Fruit fly (Drosophila melanogaster): ENCODE measurements around the gene pum.

Gene pum

dm6 chr3R:9214235-9214634 is 23.2 kb downstream of the pum start (continued):
- TF ChIP-seq Bteb2 (GFP tag; optimal IDR thresholded peaks at IDR 0.05) (no peak), CG10959 (GFP tag; IDR thresholded peaks at IDR 0.05) (no peak), sisA (GFP tag; IDR thresholded peaks at IDR 0.05) (no peak), tin (GFP tag; optimal IDR thresholded peaks at IDR 0.05) (no peak), CG4282 (GFP tag; optimal IDR thresholded peaks at IDR 0.05) (no peak), maf-S (GFP tag; optimal IDR thresholded peaks at IDR 0.05) (no peak), Nf-YC (tag; optimal IDR thresholded peaks at IDR 0.05) (no peak), HLH4C (GFP tag; IDR thresholded peaks at IDR 0.05; ENCODE audit: partially characterized antibody) (no peak), CG18599 (GFP tag; optimal IDR thresholded peaks at IDR 0.05) (no peak), CG4617 (GFP tag; optimal IDR thresholded peaks at IDR 0.05; ENCODE audit: borderline replicate concordance) (no peak), CG18764 (GFP tag; optimal IDR thresholded peaks at IDR 0.05) (no peak), sob (GFP tag; IDR thresholded peaks at IDR 0.05) (no peak), disco-r (GFP tag; optimal IDR thresholded peaks at IDR 0.05) (no peak), CG18262 (tag; optimal IDR thresholded peaks at IDR 0.05) (no peak), yki (optimal IDR thresholded peaks at IDR 0.05) (peak; percentile 20), Abd-B (GFP tag; optimal IDR thresholded peaks at IDR 0.05) (peak; percentile 42), pros (GFP tag; optimal IDR thresholded peaks at IDR 0.05) (no peak), CG9932 (GFP tag; IDR thresholded peaks at IDR 0.05) (no peak), Dref (GFP tag; IDR thresholded peaks at IDR 0.05) (no peak), NfI (GFP tag; optimal IDR thresholded peaks at IDR 0.05) (no peak), Opbp (GFP tag; IDR thresholded peaks at IDR 0.05; ENCODE audit: partially characterized antibody) (no peak; the same call in 2 of the 3 replicates), Sry-β (GFP tag; optimal IDR thresholded peaks at IDR 0.05) (no peak), CG34422 (GFP tag; IDR thresholded peaks at IDR 0.05) (no peak), CG14710 (tag; optimal IDR thresholded peaks at IDR 0.05) (peak; percentile 5), Pdp1 (GFP tag; optimal IDR thresholded peaks at IDR 0.05) (no peak), CG8359 (GFP tag; optimal IDR thresholded peaks at IDR 0.05; ENCODE audit: borderline replicate concordance) (no peak), CHES-1-like (GFP tag; optimal IDR thresholded peaks at IDR 0.05) (no peak), wor (GFP tag; IDR thresholded peaks at IDR 0.05) (no peak), CG5245 (GFP tag; optimal IDR thresholded peaks at IDR 0.05) (no peak), psq (GFP tag; optimal IDR thresholded peaks at IDR 0.05) (no peak), Fer3 (tag; optimal IDR thresholded peaks at IDR 0.05) (no peak), CG34224 (GFP tag; IDR thresholded peaks at IDR 0.05; ENCODE audit: partially characterized antibody) (no peak), CG3995 (GFP tag; optimal IDR thresholded peaks at IDR 0.05) (no peak), Ptx1 (GFP tag; IDR thresholded peaks at IDR 0.05) (no peak), amos (GFP tag; IDR thresholded peaks at IDR 0.05; ENCODE audit: partially characterized antibody) (peak; percentile 52; the same call in 1 of the 2 replicates), CG12236 (GFP tag; optimal IDR thresholded peaks at IDR 0.05) (no peak), hbn (GFP tag; IDR thresholded peaks at IDR 0.05; ENCODE audit: partially characterized antibody) (no peak), CG7271 (tag; optimal IDR thresholded peaks at IDR 0.05) (no peak), scrt (GFP tag; optimal IDR thresholded peaks at IDR 0.05) (no peak), Antp (GFP tag; optimal IDR thresholded peaks at IDR 0.05) (no peak), TFAM (GFP tag; optimal IDR thresholded peaks at IDR 0.05) (no peak), CG9817 (tag; optimal IDR thresholded peaks at IDR 0.05) (no peak), CG17829 (tag; optimal IDR thresholded peaks at IDR 0.05) (peak; percentile 16), Hand (GFP tag; optimal IDR thresholded peaks at IDR 0.05) (no peak), sd (tag; optimal IDR thresholded peaks at IDR 0.05) (no peak), Xbp1 (GFP tag; optimal IDR thresholded peaks at IDR 0.05) (no peak), Oaz (GFP tag; IDR thresholded peaks at IDR 0.05) (no peak), bbx (GFP tag; IDR thresholded peaks at IDR 0.05; ENCODE audit: partially characterized antibody) (no peak), bowl (GFP tag; IDR thresholded peaks at IDR 0.05) (no peak), Spps (tag; optimal IDR thresholded peaks at IDR 0.05) (no peak), shn (GFP tag; optimal IDR thresholded peaks at IDR 0.05) (no peak)
